Worm (Caenorhabditis elegans) whole organism, young adult: ENCODE measurements around the gene D2023.1.

ENCODE experiments used
- ama-1 ChIP-seq, 3 experiments: fragments of 150-350 bp in 1 of 3; sonication (generic microtip) in 2 of 3; optimal IDR thresholded peaks; 2 replicates each; lab custom pipeline; 2014 to 2018; ENCODE audit warnings: missing biosample characterization in 2 of 3, missing genetic modification characterization in 2 of 3, missing genetic modification reagents in 2 of 3
- dpff-1 ChIP-seq: sonication (generic microtip); optimal IDR thresholded peaks from 2 replicates; lab custom pipeline; 2017; ENCODE audit warnings: mild to moderate bottlenecking, missing genetic modification characterization, missing compliant biosample characterization
- lir-1 ChIP-seq: fragments of 200-800 bp; sonication (Bioruptor generic); conservative IDR thresholded peaks from 2 replicates; pipeline ENCODE4 v1.3.6; 2022; ENCODE audit warnings: missing genetic modification reagents, missing genetic modification characterization, missing compliant biosample characterization
- madf-10 ChIP-seq: sonication (generic microtip); optimal IDR thresholded peaks from 2 replicates; lab custom pipeline; 2016; ENCODE audit warnings: mild to moderate bottlenecking, missing genetic modification characterization, missing compliant biosample characterization
- madf-3 ChIP-seq: fragments of 200-800 bp; sonication (Bioruptor generic); IDR thresholded peaks from 2 replicates; pipeline ENCODE4 v1.3.6; 2022; ENCODE audit warnings: missing genetic modification reagents, missing genetic modification characterization, missing compliant biosample characterization
- nfya-2 ChIP-seq: fragments of 200-800 bp; sonication (Bioruptor generic); IDR thresholded peaks from 2 replicates; pipeline ENCODE4 v1.3.6; 2022; ENCODE audit warnings: missing genetic modification reagents, missing genetic modification characterization, missing compliant biosample characterization
- snpc-4 ChIP-seq, 5 experiments: fragments of 150-350 bp in 1 of 5; sonication (generic microtip) in 4 of 5; optimal IDR thresholded peaks; 2 replicates each; lab custom pipeline; 2014 to 2018; ENCODE audit warnings: missing genetic modification characterization in 5 of 5, missing biosample characterization in 3 of 5, antibody characterized with exemption in 2 of 5, mild to moderate bottlenecking in 2 of 5, missing compliant biosample characterization in 2 of 5, missing genotype in 2 of 5, moderate library complexity in 2 of 5, missing genetic modification reagents in 1 of 5
- tbp1 ChIP-seq: fragments of 200-800 bp; sonication (Bioruptor generic); optimal IDR thresholded peaks from 2 replicates; lab custom pipeline; 2018; ENCODE audit warnings: mild to moderate bottlenecking, missing genetic modification characterization, missing compliant biosample characterization
- unc-62 ChIP-seq: fragments of 150-350 bp; optimal IDR thresholded peaks from 2 replicates; lab custom pipeline; 2014; ENCODE audit warnings: missing biosample characterization, missing genetic modification reagents, missing genetic modification characterization

ce11 chrV:11818786-11819185 is 29.4 kb downstream of the D2023.1 start:
- TF ChIP-seq madf-3 (GFP tag; lab: Robert Waterston, UW) (no peak), dpff-1 (tag; lab: Kevin White, UChicago) (no peak), unc-62 (GFP tag; lab: Kevin White, UChicago) (no peak), tbp1 (GFP tag; lab: Kevin White, UChicago) (no peak), snpc-4 (GFP tag; optimal IDR thresholded peaks at IDR 0.05; lab: Kevin White, UChicago) (no peak), snpc-4 (tag; optimal IDR thresholded peaks at IDR 0.05; lab: Kevin White, UChicago) (no peak), nfya-2 (GFP tag; lab: Robert Waterston, UW) (no peak), lir-1 (GFP tag; lab: Robert Waterston, UW) (no peak), madf-10 (tag; lab: Kevin White, UChicago) (no peak), ama-1 (optimal IDR thresholded peaks at IDR 0.05; lab: Kevin White, UChicago) (no peak), ama-1 (GFP tag; optimal IDR thresholded peaks at IDR 0.05; lab: Kevin White, UChicago) (no peak)
